Fruit fly (Drosophila melanogaster): ENCODE results near the gene Arr2.

DNA sequence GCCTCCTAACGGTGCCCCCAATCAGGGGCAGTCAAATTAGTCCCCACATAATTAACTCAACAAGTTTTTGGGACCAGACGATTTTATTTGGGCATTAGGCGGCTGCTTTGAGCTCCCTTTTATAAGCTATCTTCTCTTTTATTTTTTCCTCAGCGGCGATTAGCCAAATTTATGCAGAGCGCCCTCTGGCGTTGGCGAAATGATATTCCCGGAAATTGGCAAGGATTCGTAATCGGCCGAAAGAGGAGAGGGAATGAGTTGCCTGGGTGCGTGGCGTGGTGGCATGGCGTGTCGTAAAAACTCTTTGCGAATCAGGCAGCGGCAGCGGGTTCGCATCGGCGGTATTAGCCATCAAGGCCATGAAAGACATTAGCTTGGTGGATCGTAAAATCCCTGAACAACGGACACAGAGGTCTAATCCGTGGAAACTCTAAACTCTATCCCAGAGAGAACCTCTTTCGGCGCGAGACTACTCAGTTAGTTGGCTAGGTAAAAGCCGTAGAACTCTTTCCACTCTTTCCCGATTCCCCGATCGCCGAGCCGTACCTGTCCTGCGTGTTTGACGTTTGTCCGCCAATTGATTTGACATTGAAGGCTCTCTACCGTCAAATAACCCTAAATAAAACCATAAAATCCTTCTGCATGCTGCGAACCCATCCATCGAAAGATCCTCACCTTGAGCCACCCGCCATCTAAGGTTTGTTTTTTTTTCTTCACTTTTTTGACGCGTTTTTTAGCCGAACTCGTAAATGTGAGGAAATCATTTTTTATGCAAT, 21.3 kb upstream of the Arr2 start:
- TF ChIP-seq CG16779 (GFP tag; IDR thresholded peaks at IDR 0.05) (no peak), CG34422 (GFP tag; IDR thresholded peaks at IDR 0.05) (no peak)

Data from whole organism, embryonic.